Worm (Caenorhabditis elegans) whole organism, L4 larva: ENCODE measurements around the gene T24A6.20.

ENCODE experiments used
- F26F4.8 ChIP-seq: fragments of 200-800 bp; sonication (Bioruptor generic); conservative IDR thresholded peaks from 2 replicates; pipeline ENCODE4 v1.3.6; 2022; ENCODE audit warnings: missing genetic modification characterization, missing compliant biosample characterization
- F49E8.2 ChIP-seq: sonication (generic microtip); optimal IDR thresholded peaks from 2 replicates; lab custom pipeline; 2016; ENCODE audit warnings: missing compliant biosample characterization, mild to moderate bottlenecking, missing genetic modification characterization, borderline replicate concordance
- R02D3.7 ChIP-seq: fragments of 150-350 bp; sonication (generic microtip); optimal IDR thresholded peaks from 3 replicates; lab custom pipeline; 2014; ENCODE audit warnings: missing biosample characterization, missing genetic modification characterization
- T26A8.4 ChIP-seq: fragments of 200-800 bp; sonication (Bioruptor generic); IDR thresholded peaks from 2 replicates; pipeline ENCODE4 v1.3.6; 2022; ENCODE audit warnings: missing genetic modification characterization, missing compliant biosample characterization
- Y105C5A.15 ChIP-seq: fragments of 200-800 bp; sonication (Bioruptor generic); IDR thresholded peaks from 2 replicates; pipeline ENCODE4 v1.3.6; 2022; ENCODE audit warnings: missing genetic modification characterization, missing compliant biosample characterization
- Y48G9A.11 ChIP-seq: fragments of 200-800 bp; sonication (Bioruptor generic); IDR thresholded peaks from 2 replicates; pipeline ENCODE4 v1.3.6; 2022; ENCODE audit warnings: missing genetic modification reagents, missing genetic modification characterization, missing compliant biosample characterization
- Y5F2A.4 ChIP-seq: fragments of 200-800 bp; sonication (Bioruptor generic); optimal IDR thresholded peaks from 2 replicates; lab custom pipeline; 2018; ENCODE audit warnings: mild to moderate bottlenecking, missing genetic modification characterization, missing compliant biosample characterization
- aha-1 ChIP-seq: fragments of 150-350 bp; peaks from one replicate; lab custom pipeline; 2014; ENCODE audit warnings: missing biosample characterization, missing genetic modification characterization
- arid-1 ChIP-seq: fragments of 200-800 bp; sonication (Bioruptor generic); conservative IDR thresholded peaks from 2 replicates; pipeline ENCODE4 v1.3.6; 2022; ENCODE audit warnings: missing genetic modification reagents, missing genetic modification characterization, missing compliant biosample characterization
- attf-4 ChIP-seq: sonication (generic microtip); optimal IDR thresholded peaks from 3 replicates; lab custom pipeline; 2017; ENCODE audit warnings: missing biosample characterization, missing genetic modification characterization
- ceh-28 ChIP-seq: fragments of 150-350 bp; optimal IDR thresholded peaks from 2 replicates; lab custom pipeline; 2014; ENCODE audit warnings: missing biosample characterization, missing genetic modification reagents, missing genetic modification characterization
- ceh-44 ChIP-seq: fragments of 200-800 bp; sonication (Bioruptor generic); IDR thresholded peaks from 2 replicates; pipeline ENCODE4 v1.3.6; 2022; ENCODE audit warnings: missing genetic modification reagents, missing genetic modification characterization, missing compliant biosample characterization
- daf-16 ChIP-seq, 3 experiments: sonication (generic microtip); optimal IDR thresholded peaks; 2 replicates each; lab custom pipeline; 2016 to 2017; ENCODE audit warnings: missing genetic modification characterization in 3 of 3, missing genetic modification reagents in 3 of 3, mild to moderate bottlenecking in 2 of 3, missing compliant biosample characterization in 2 of 3, missing biosample characterization in 1 of 3, moderate library complexity in 1 of 3
- daf-19 ChIP-seq: fragments of 200-800 bp; sonication (Bioruptor generic); conservative IDR thresholded peaks from 2 replicates; pipeline ENCODE4 v1.3.6; 2022; ENCODE audit warnings: missing genetic modification characterization, missing compliant biosample characterization
- dmd-8 ChIP-seq: fragments of 200-800 bp; sonication (Bioruptor generic); IDR thresholded peaks from 2 replicates; pipeline ENCODE4 v1.3.6; 2022; ENCODE audit warnings: missing genetic modification characterization, missing compliant biosample characterization
- duxl-1 ChIP-seq: sonication (generic microtip); optimal IDR thresholded peaks from 2 replicates; lab custom pipeline; 2016; ENCODE audit warnings: mild to moderate bottlenecking, missing genetic modification characterization, moderate library complexity, missing compliant biosample characterization; ENCODE audit not compliant: poor library complexity
- hif-1 ChIP-seq, 2 experiments: sonication (generic microtip); optimal IDR thresholded peaks; 2 replicates each; lab custom pipeline; 2016 to 2017; ENCODE audit warnings: missing compliant biosample characterization in 2 of 2, missing genetic modification characterization in 2 of 2, missing genetic modification reagents in 2 of 2, missing genotype in 2 of 2, mild to moderate bottlenecking in 1 of 2
- hlh-11 ChIP-seq: fragments of 200-800 bp; sonication (Bioruptor generic); optimal IDR thresholded peaks from 2 replicates; lab custom pipeline; 2018; ENCODE audit warnings: mild to moderate bottlenecking, missing genetic modification characterization, missing compliant biosample characterization
- hmg-1.1 ChIP-seq: fragments of 200-800 bp; sonication (Bioruptor generic); IDR thresholded peaks from 2 replicates; pipeline ENCODE4 v1.3.6; 2022; ENCODE audit warnings: missing genetic modification reagents, missing genetic modification characterization, missing compliant biosample characterization
- lim-7 ChIP-seq: fragments of 200-800 bp; sonication (Bioruptor generic); IDR thresholded peaks from 2 replicates; pipeline ENCODE4 v1.3.6; 2022; ENCODE audit warnings: missing genetic modification characterization, missing compliant biosample characterization
- lin-1 ChIP-seq: fragments of 200-800 bp; sonication (Bioruptor generic); IDR thresholded peaks from 2 replicates; pipeline ENCODE4 v1.3.6; 2022; ENCODE audit warnings: missing genetic modification reagents, missing genetic modification characterization, missing compliant biosample characterization
- lin-15B ChIP-seq: fragments of 150-350 bp; sonication (generic microtip); optimal IDR thresholded peaks from 3 replicates; lab custom pipeline; 2014; ENCODE audit warnings: missing biosample characterization, missing genetic modification characterization
- lin-38 ChIP-seq: fragments of 200-800 bp; sonication (Bioruptor generic); IDR thresholded peaks from 2 replicates; pipeline ENCODE4 v1.3.6; 2022; ENCODE audit warnings: missing genetic modification reagents, missing genetic modification characterization, missing compliant biosample characterization
- lir-3 ChIP-seq: sonication (generic microtip); optimal IDR thresholded peaks from 2 replicates; lab custom pipeline; 2016; ENCODE audit warnings: mild to moderate bottlenecking, missing genetic modification characterization, missing compliant biosample characterization
- lsy-2 ChIP-seq, 2 experiments: fragments of 150-350 bp in 1 of 2; sonication (generic microtip) in 1 of 2; optimal IDR thresholded peaks; 2 replicates each; lab custom pipeline; 2014 to 2017; ENCODE audit warnings: missing biosample characterization in 2 of 2, missing genetic modification characterization in 2 of 2
- madf-5 ChIP-seq, 2 experiments: fragments of 200-800 bp; sonication (Bioruptor generic); IDR thresholded peaks; 2 replicates each; pipeline ENCODE4 v1.3.6; 2022; ENCODE audit warnings: missing compliant biosample characterization in 2 of 2, missing genetic modification characterization in 2 of 2
- madf-9 ChIP-seq: fragments of 200-800 bp; sonication (Bioruptor generic); conservative IDR thresholded peaks from 2 replicates; pipeline ENCODE4 v1.3.6; 2022; ENCODE audit warnings: missing genetic modification reagents, missing genetic modification characterization, missing compliant biosample characterization
- mep-1 ChIP-seq: fragments of 150-350 bp; sonication (generic microtip); optimal IDR thresholded peaks from 3 replicates; lab custom pipeline; 2014; ENCODE audit warnings: missing biosample characterization, missing genetic modification characterization
- mxl-3 ChIP-seq: fragments of 200-800 bp; sonication (Bioruptor generic); optimal IDR thresholded peaks from 2 replicates; lab custom pipeline; 2018; ENCODE audit warnings: mild to moderate bottlenecking, missing genetic modification characterization, missing compliant biosample characterization
- nhr-11 ChIP-seq: fragments of 150-350 bp; optimal IDR thresholded peaks from 2 replicates; lab custom pipeline; 2014; ENCODE audit warnings: missing biosample characterization, missing genetic modification characterization
- nhr-41 ChIP-seq: fragments of 200-800 bp; sonication (Bioruptor generic); IDR thresholded peaks from 2 replicates; pipeline ENCODE4 v1.3.6; 2022; ENCODE audit warnings: missing genetic modification reagents, missing genetic modification characterization, missing compliant biosample characterization
- pha-4 ChIP-seq, 2 experiments: fragments of 150-350 bp in 1 of 2; fragments of 200-800 bp in 1 of 2; sonication (Bioruptor generic) in 1 of 2; IDR thresholded peaks in 1 of 2; optimal IDR thresholded peaks in 1 of 2; 2 replicates each; pipeline versions ENCODE4 v1.3.6 to Lab custom; 2014 to 2022; ENCODE audit warnings: missing genetic modification characterization in 2 of 2, missing genetic modification reagents in 2 of 2, missing biosample characterization in 1 of 2, missing compliant biosample characterization in 1 of 2
- php-3 ChIP-seq: fragments of 200-800 bp; sonication (Bioruptor generic); IDR thresholded peaks from 2 replicates; pipeline ENCODE4 v1.3.6; 2022; ENCODE audit warnings: missing genetic modification reagents, missing genetic modification characterization, missing compliant biosample characterization
- rbr-2 ChIP-seq: sonication (generic microtip); optimal IDR thresholded peaks from 2 replicates; lab custom pipeline; 2016; ENCODE audit warnings: missing genotype, missing genetic modification characterization, missing compliant biosample characterization
- sdz-12 ChIP-seq: fragments of 200-800 bp; sonication (Bioruptor generic); optimal IDR thresholded peaks from 2 replicates; lab custom pipeline; 2018; ENCODE audit warnings: mild to moderate bottlenecking, missing genetic modification characterization, missing compliant biosample characterization
- set-16 ChIP-seq: fragments of 200-800 bp; sonication (Bioruptor generic); IDR thresholded peaks from 2 replicates; pipeline ENCODE4 v1.3.6; 2022; ENCODE audit warnings: missing genetic modification reagents, missing genetic modification characterization, missing compliant biosample characterization
- snpc-1.2 ChIP-seq: fragments of 200-800 bp; sonication (Bioruptor generic); IDR thresholded peaks from 2 replicates; pipeline ENCODE4 v1.3.6; 2022; ENCODE audit warnings: missing genetic modification reagents, missing genetic modification characterization, missing compliant biosample characterization
- spr-1 ChIP-seq: sonication (generic microtip); optimal IDR thresholded peaks from 2 replicates; lab custom pipeline; 2016; ENCODE audit warnings: mild to moderate bottlenecking, missing genetic modification characterization, missing compliant biosample characterization
- tag-97 ChIP-seq: fragments of 200-800 bp; sonication (Bioruptor generic); IDR thresholded peaks from 2 replicates; pipeline ENCODE4 v1.3.6; 2022; ENCODE audit warnings: missing genetic modification characterization, missing compliant biosample characterization
- unc-130 ChIP-seq: sonication (generic microtip); optimal IDR thresholded peaks from 2 replicates; lab custom pipeline; 2016; ENCODE audit warnings: missing genetic modification reagents, missing genetic modification characterization, missing compliant biosample characterization
- unc-39 ChIP-seq: sonication (generic microtip); optimal IDR thresholded peaks from 2 replicates; lab custom pipeline; 2017; ENCODE audit warnings: missing biosample characterization, missing genetic modification characterization
- unc-62 ChIP-seq, 3 experiments: fragments of 150-350 bp in 1 of 3; sonication (generic microtip); optimal IDR thresholded peaks in 2 of 3; peaks in 1 of 3; 1 replicate in 1 of 3; 2 replicates in 2 of 3; lab custom pipeline; 2014 to 2017; ENCODE audit warnings: missing biosample characterization in 3 of 3, missing genetic modification characterization in 3 of 3, missing genetic modification reagents in 3 of 3, missing genotype in 1 of 3
- vab-7 ChIP-seq: fragments of 200-800 bp; sonication (Bioruptor generic); IDR thresholded peaks from 2 replicates; pipeline ENCODE4 v1.3.6; 2022; ENCODE audit warnings: missing genetic modification reagents, missing genetic modification characterization, missing compliant biosample characterization
- zag-1 ChIP-seq: fragments of 150-350 bp; optimal IDR thresholded peaks from 2 replicates; lab custom pipeline; 2014; ENCODE audit warnings: missing biosample characterization, missing genetic modification characterization
- zip-11 ChIP-seq: fragments of 200-800 bp; sonication (Bioruptor generic); IDR thresholded peaks from 2 replicates; pipeline ENCODE4 v1.3.6; 2022; ENCODE audit warnings: missing genetic modification characterization, missing compliant biosample characterization

The T24A6.20 gene

ce11 chrV:3578813-3579212, 25.9 kb downstream of the T24A6.20 start, which contains the start of gene pygl-1:
pygl-1 (plus strand) TSS chrV:3579023.
- TF ChIP-seq lin-15B = no peak
- no peak for TF ChIP-seq daf-16 (GFP tag; optimal IDR thresholded peaks at IDR 0.05; lab: Kevin White, UChicago)
- TF ChIP-seq daf-16 (tag; optimal IDR thresholded peaks at IDR 0.05; lab: Kevin White, UChicago) = peak; percentile 28
- no peak for TF ChIP-seq pha-4 (GFP tag; IDR thresholded peaks at IDR 0.05; lab: Robert Waterston, UW)
- no peak for TF ChIP-seq pha-4 (tag; optimal IDR thresholded peaks at IDR 0.05; lab: Kevin White, UChicago)
- TF ChIP-seq hlh-11 (tag; lab: Kevin White, UChicago) = no peak
- peak in 1 of 2 experiments; percentile 72 for TF ChIP-seq lsy-2 (tag; optimal IDR thresholded peaks at IDR 0.05; lab: Kevin White, UChicago)
- TF ChIP-seq madf-9 (GFP tag; lab: Robert Waterston, UW) = 0 out of 2 replicates have a peak, but pooled peaks have one; percentile 10
- peak; percentile 88 for TF ChIP-seq unc-130
- no peak for TF ChIP-seq F26F4.8 (GFP tag; lab: Robert Waterston, UW)
- TF ChIP-seq R02D3.7 (tag; lab: Kevin White, UChicago) = no peak
- peak; percentile 66 for TF ChIP-seq F49E8.2 (tag; lab: Kevin White, UChicago)
- TF ChIP-seq lin-38 (GFP tag; lab: Robert Waterston, UW) = peak; percentile 69
- TF ChIP-seq attf-4 (tag; lab: Kevin White, UChicago) = no peak
- peak; percentile 27; the same call in 1 of the 2 replicates for TF ChIP-seq snpc-1.2
- TF ChIP-seq Y48G9A.11 = peak; percentile 91
- no peak for TF ChIP-seq T26A8.4 (GFP tag; lab: Robert Waterston, UW)
- no peak for TF ChIP-seq aha-1 (tag; lab: Kevin White, UChicago)
- TF ChIP-seq set-16 (GFP tag; lab: Robert Waterston, UW) = no peak
- TF ChIP-seq spr-1 = no peak

- TF ChIP-seq lin-1 (GFP tag; lab: Robert Waterston, UW) = no peak
- TF ChIP-seq hif-1 (tag; optimal IDR thresholded peaks at IDR 0.05; lab: Kevin White, UChicago) = peak in 1 of 2 experiments; percentile 98
- no peak for TF ChIP-seq php-3
- 0 out of 2 replicates have a peak, but pooled peaks have one; percentile 16 for TF ChIP-seq hmg-1.1 (GFP tag; lab: Robert Waterston, UW)
- TF ChIP-seq unc-62 (GFP tag; optimal IDR thresholded peaks at IDR 0.05 in 1 of 2; lab: Kevin White, UChicago) = peak in 1 of 2 experiments; percentile 92
- TF ChIP-seq unc-62 (tag; optimal IDR thresholded peaks at IDR 0.05; lab: Kevin White, UChicago) = no peak
- TF ChIP-seq zip-11 (GFP tag; lab: Robert Waterston, UW) = no peak
- TF ChIP-seq nhr-41 (GFP tag; lab: Robert Waterston, UW) = no peak
- peak; percentile 98 for TF ChIP-seq aha-1 (tag; lab: Kevin White, UChicago)
- TF ChIP-seq unc-130 = no peak
- TF ChIP-seq vab-7 = no peak
- TF ChIP-seq mxl-3 (GFP tag; lab: Kevin White, UChicago) = peak; percentile 46
- no peak for TF ChIP-seq tag-97 (GFP tag; lab: Robert Waterston, UW)
- TF ChIP-seq dmd-8 (GFP tag; lab: Robert Waterston, UW) = no peak
- TF ChIP-seq nhr-11 (tag; lab: Kevin White, UChicago) = no peak
- TF ChIP-seq lin-38 (GFP tag; lab: Robert Waterston, UW) = no peak
- TF ChIP-seq ceh-44 = no peak
- no peak for TF ChIP-seq daf-19 (GFP tag; lab: Robert Waterston, UW)
- TF ChIP-seq Y5F2A.4 = no peak
- no peak for TF ChIP-seq attf-4 (tag; lab: Kevin White, UChicago)
- TF ChIP-seq Y105C5A.15 (GFP tag; lab: Robert Waterston, UW) = no peak
- TF ChIP-seq mep-1 = no peak
- TF ChIP-seq, all 104 proteins: peak for 5
These were observed 26.3 kb downstream of the T24A6.20 start for ce11 chrV:3579248-3579647.

ce11 chrV:3579795-3580194, 26.9 kb downstream of the T24A6.20 start:
- TF ChIP-seq Y105C5A.15 (GFP tag; lab: Robert Waterston, UW) (no peak), lin-1 (GFP tag; lab: Robert Waterston, UW) (no peak), unc-39 (no peak), hmg-1.1 (GFP tag; lab: Robert Waterston, UW) (peak; percentile 23; the same call in 1 of the 2 replicates), lin-38 (GFP tag; lab: Robert Waterston, UW) (peak; percentile 24; the same call in 1 of the 2 replicates), mxl-3 (GFP tag; lab: Kevin White, UChicago) (peak; percentile 18), duxl-1 (no peak), dmd-8 (GFP tag; lab: Robert Waterston, UW) (no peak), rbr-2 (tag; lab: Kevin White, UChicago) (peak; percentile 15), hlh-11 (tag; lab: Kevin White, UChicago) (peak; percentile 74), sdz-12 (GFP tag; lab: Kevin White, UChicago) (no peak), lim-7 (GFP tag; lab: Robert Waterston, UW) (no peak), ceh-28 (tag; lab: Kevin White, UChicago) (no peak), madf-5 (GFP tag; IDR thresholded peaks at IDR 0.05; lab: Robert Waterston, UW) (no peak), mep-1 (peak; percentile 61), arid-1 (GFP tag; lab: Robert Waterston, UW) (no peak), lir-3 (tag; lab: Kevin White, UChicago) (no peak), lsy-2 (tag; optimal IDR thresholded peaks at IDR 0.05; lab: Kevin White, UChicago) (peak in 1 of 2 experiments; percentile 66), daf-19 (GFP tag; lab: Robert Waterston, UW) (no peak), zag-1 (tag; lab: Kevin White, UChicago) (no peak)
